Fruit fly (Drosophila melanogaster) whole organism, embryonic: ENCODE measurements around the gene CG13060.

Experiments used
- ATbp ChIP-seq: fragments of 200-800 bp; sonication (Bioruptor generic); optimal IDR thresholded peaks from 2 replicates; lab custom pipeline; 2017; ENCODE audit warnings: missing biosample characterization, mild to moderate bottlenecking, missing genetic modification characterization, missing genetic modification reagents
- Antp ChIP-seq: fragments of 200-800 bp; sonication (Bioruptor generic); optimal IDR thresholded peaks from 3 replicates; lab custom pipeline; 2016; ENCODE audit warnings: missing biosample characterization, missing genetic modification characterization
- CG10366 ChIP-seq: fragments of 200-800 bp; sonication (Bioruptor generic); IDR thresholded peaks from 2 replicates; pipeline ENCODE4 v1.3.6; 2022; ENCODE audit warnings: missing biosample characterization, missing genetic modification characterization
- CG13775 ChIP-seq: fragments of 200-800 bp; sonication (Bioruptor generic); optimal IDR thresholded peaks from 3 replicates; lab custom pipeline; 2017; ENCODE audit warnings: missing biosample characterization, mild to moderate bottlenecking, missing genetic modification characterization
- CG14441 ChIP-seq: fragments of 200-800 bp; sonication (Bioruptor generic); IDR thresholded peaks from 2 replicates; pipeline ENCODE4 v1.3.6; 2022; ENCODE audit warnings: missing biosample characterization, missing genetic modification characterization
- CG15479 ChIP-seq: fragments of 200-800 bp; sonication (Bioruptor generic); optimal IDR thresholded peaks from 3 replicates; lab custom pipeline; 2019; ENCODE audit warnings: missing biosample characterization, mild to moderate bottlenecking, missing genetic modification characterization, moderate library complexity
- CG17802 ChIP-seq: fragments of 200-800 bp; sonication (Bioruptor generic); optimal IDR thresholded peaks from 2 replicates; lab custom pipeline; 2018; ENCODE audit warnings: missing biosample characterization, mild to moderate bottlenecking, missing genetic modification characterization, moderate library complexity
- CG18011 ChIP-seq: fragments of 200-800 bp; sonication (Bioruptor generic); optimal IDR thresholded peaks from 2 replicates; lab custom pipeline; 2017; ENCODE audit warnings: missing biosample characterization, missing genetic modification characterization, mild to moderate bottlenecking, moderate library complexity, missing genotype
- CG18619 ChIP-seq: fragments of 200-800 bp; sonication (Bioruptor generic); optimal IDR thresholded peaks from 3 replicates; lab custom pipeline; 2017; ENCODE audit warnings: missing biosample characterization, mild to moderate bottlenecking, missing genetic modification characterization
- CG18764 ChIP-seq: fragments of 200-800 bp; sonication (Bioruptor generic); optimal IDR thresholded peaks from 3 replicates; lab custom pipeline; 2016; ENCODE audit warnings: missing biosample characterization, missing genetic modification characterization
- CG2120 ChIP-seq: fragments of 200-800 bp; sonication (Bioruptor generic); optimal IDR thresholded peaks from 3 replicates; lab custom pipeline; 2016; ENCODE audit warnings: missing biosample characterization, missing genetic modification characterization
- CG32767 ChIP-seq: fragments of 200-800 bp; sonication (Bioruptor generic); IDR thresholded peaks from 2 replicates; pipeline ENCODE4 v1.3.6; 2022; ENCODE audit warnings: missing biosample characterization, missing genetic modification characterization
- CG33557 ChIP-seq: fragments of 200-800 bp; sonication (Bioruptor generic); optimal IDR thresholded peaks from 2 replicates; lab custom pipeline; 2019; ENCODE audit warnings: missing biosample characterization, mild to moderate bottlenecking, missing genetic modification characterization, moderate library complexity
- CG34376 ChIP-seq: fragments of 200-800 bp; sonication (Bioruptor generic); optimal IDR thresholded peaks from 2 replicates; lab custom pipeline; 2018; ENCODE audit warnings: missing biosample characterization, mild to moderate bottlenecking, missing genetic modification characterization
- CG4730 ChIP-seq: fragments of 200-800 bp; sonication (Bioruptor generic); IDR thresholded peaks from 2 replicates; pipeline ENCODE4 v1.3.6; 2022; ENCODE audit warnings: missing biosample characterization, missing genetic modification characterization
- CG9932 ChIP-seq: fragments of 200-800 bp; sonication (Bioruptor generic); IDR thresholded peaks from 2 replicates; pipeline ENCODE4 v1.3.6; 2022; ENCODE audit warnings: missing biosample characterization, missing genetic modification characterization
- Dbx ChIP-seq: fragments of 200-800 bp; sonication (Bioruptor generic); IDR thresholded peaks from 3 replicates; pipeline ENCODE4 v1.3.6; 2022; ENCODE audit warnings: missing biosample characterization, missing genetic modification characterization
- Dek ChIP-seq: fragments of 200-800 bp; sonication (Bioruptor generic); optimal IDR thresholded peaks from 3 replicates; lab custom pipeline; 2019; ENCODE audit warnings: missing biosample characterization, mild to moderate bottlenecking, missing genetic modification characterization, moderate library complexity
- Dref ChIP-seq: fragments of 200-800 bp; sonication (Bioruptor generic); IDR thresholded peaks from 2 replicates; pipeline ENCODE4 v1.3.6; 2022; ENCODE audit warnings: missing biosample characterization, missing genetic modification characterization
- ERR ChIP-seq: fragments of 200-800 bp; sonication (Bioruptor generic); optimal IDR thresholded peaks from 2 replicates; lab custom pipeline; 2016; ENCODE audit warnings: missing biosample characterization, missing genetic modification characterization
- Ets65A ChIP-seq: fragments of 200-800 bp; sonication (Bioruptor generic); peaks from one replicate; lab custom pipeline; 2016; ENCODE audit warnings: missing biosample characterization, missing genetic modification characterization
- Hey ChIP-seq: fragments of 200-800 bp; sonication (Bioruptor generic); optimal IDR thresholded peaks from 3 replicates; lab custom pipeline; 2018; ENCODE audit warnings: missing biosample characterization, mild to moderate bottlenecking, missing genetic modification characterization
- HmgD ChIP-seq: fragments of 200-800 bp; sonication (Bioruptor generic); optimal IDR thresholded peaks from 3 replicates; lab custom pipeline; 2016; ENCODE audit warnings: missing biosample characterization, missing genetic modification characterization
- Med ChIP-seq: fragments of 200-800 bp; sonication (Bioruptor generic); peaks from one replicate; lab custom pipeline; 2016; ENCODE audit warnings: missing biosample characterization, missing genetic modification characterization, mild to moderate bottlenecking, inconsistent platforms, moderate library complexity
- Meics ChIP-seq: fragments of 200-800 bp; sonication (Bioruptor generic); optimal IDR thresholded peaks from 2 replicates; lab custom pipeline; 2017; ENCODE audit warnings: missing biosample characterization, mild to moderate bottlenecking, missing genetic modification characterization
- Mes4 ChIP-seq: fragments of 200-800 bp; sonication (Bioruptor generic); optimal IDR thresholded peaks from 2 replicates; lab custom pipeline; 2016; ENCODE audit warnings: missing biosample characterization, missing genetic modification characterization
- Pdp1 ChIP-seq, 2 experiments: fragments of 200-800 bp; sonication (Bioruptor generic); optimal IDR thresholded peaks; 3 replicates each; lab custom pipeline; 2016; ENCODE audit warnings: missing biosample characterization in 2 of 2, missing genetic modification characterization in 2 of 2, mild to moderate bottlenecking in 1 of 2, moderate library complexity in 1 of 2
- Side ChIP-seq: fragments of 200-800 bp; sonication (Bioruptor generic); optimal IDR thresholded peaks from 2 replicates; lab custom pipeline; 2016; ENCODE audit warnings: missing biosample characterization, missing genetic modification characterization
- TFAM ChIP-seq: fragments of 200-800 bp; sonication (Bioruptor generic); optimal IDR thresholded peaks from 2 replicates; lab custom pipeline; 2017; ENCODE audit warnings: missing biosample characterization, missing genetic modification characterization, inconsistent platforms
- Taf1 ChIP-seq: fragments of 200-800 bp; sonication (Bioruptor generic); IDR thresholded peaks from 2 replicates; pipeline ENCODE4 v1.3.6; 2022; ENCODE audit warnings: missing biosample characterization, missing genetic modification characterization
- Vsx1 ChIP-seq: fragments of 200-800 bp; sonication (Bioruptor generic); optimal IDR thresholded peaks from 2 replicates; lab custom pipeline; 2017; ENCODE audit warnings: missing biosample characterization, mild to moderate bottlenecking, missing genetic modification characterization, missing genetic modification reagents
- emc ChIP-seq: fragments of 200-800 bp; sonication (Bioruptor generic); optimal IDR thresholded peaks from 2 replicates; lab custom pipeline; 2016; ENCODE audit warnings: missing biosample characterization, missing genetic modification characterization
- gro ChIP-seq: fragments of 200-800 bp; sonication (Bioruptor generic); optimal IDR thresholded peaks from 2 replicates; lab custom pipeline; 2016; ENCODE audit warnings: missing biosample characterization, missing genetic modification characterization
- lab ChIP-seq: fragments of 200-800 bp; sonication (Bioruptor generic); optimal IDR thresholded peaks from 3 replicates; lab custom pipeline; 2017; ENCODE audit warnings: missing biosample characterization, missing genetic modification characterization, mild to moderate bottlenecking, moderate library complexity, missing genetic modification reagents
- lilli ChIP-seq: fragments of 200-800 bp; sonication (Bioruptor generic); optimal IDR thresholded peaks from 3 replicates; lab custom pipeline; 2016; ENCODE audit warnings: missing biosample characterization, missing genetic modification characterization
- nerfin-2 ChIP-seq: fragments of 200-800 bp; sonication (Bioruptor generic); IDR thresholded peaks from 2 replicates; pipeline ENCODE4 v1.3.6; 2022; ENCODE audit warnings: missing biosample characterization, missing genetic modification characterization; ENCODE audit not compliant: partially characterized antibody
- nom ChIP-seq: fragments of 200-800 bp; sonication (Bioruptor generic); optimal IDR thresholded peaks from 2 replicates; lab custom pipeline; 2017; ENCODE audit warnings: missing biosample characterization, missing genetic modification characterization, mild to moderate bottlenecking, moderate library complexity, missing genetic modification reagents
- rib ChIP-seq: fragments of 200-800 bp; sonication (Bioruptor generic); IDR thresholded peaks from 2 replicates; pipeline ENCODE4 v1.3.6; 2022; ENCODE audit warnings: missing biosample characterization, missing genetic modification characterization
- row ChIP-seq: fragments of 200-800 bp; sonication (Bioruptor generic); IDR thresholded peaks from 3 replicates; pipeline ENCODE4 v1.3.6; 2022; ENCODE audit warnings: missing biosample characterization, missing genetic modification characterization
- sc ChIP-seq, 3 experiments: fragments of >200 bp in 2 of 3; fragments of 200-800 bp in 1 of 3; sonication (Bioruptor generic) in 1 of 3; optimal IDR thresholded peaks; 2 replicates in 2 of 3; 3 replicates in 1 of 3; lab custom pipeline; 2017; ENCODE audit warnings: mild to moderate bottlenecking in 1 of 3, missing biosample characterization in 1 of 3, missing genetic modification characterization in 1 of 3, missing genetic modification reagents in 1 of 3
- sens ChIP-seq: fragments of 200-800 bp; sonication (Bioruptor generic); peaks from one replicate; lab custom pipeline; 2016; ENCODE audit warnings: missing biosample characterization, missing genetic modification characterization
- slbo ChIP-seq: fragments of 200-800 bp; sonication (Bioruptor generic); IDR thresholded peaks from 2 replicates; pipeline ENCODE4 v1.3.6; 2022; ENCODE audit warnings: missing biosample characterization, missing genetic modification characterization
- so ChIP-seq: fragments of 200-800 bp; sonication (Bioruptor generic); IDR thresholded peaks from 3 replicates; pipeline ENCODE4 v1.3.6; 2022; ENCODE audit warnings: missing biosample characterization, missing genetic modification characterization
- sob ChIP-seq: fragments of 200-800 bp; sonication (Bioruptor generic); IDR thresholded peaks from 2 replicates; pipeline ENCODE4 v1.3.6; 2022; ENCODE audit warnings: missing biosample characterization, missing genetic modification characterization
- sr ChIP-seq: fragments of 200-800 bp; sonication (Bioruptor generic); IDR thresholded peaks from 3 replicates; pipeline ENCODE4 v1.3.6; 2022; ENCODE audit warnings: missing biosample characterization, missing genetic modification characterization
- tap ChIP-seq: fragments of 200-800 bp; optimal IDR thresholded peaks from 3 replicates; lab custom pipeline; 2019; ENCODE audit warnings: missing biosample characterization, mild to moderate bottlenecking, missing genetic modification characterization, moderate library complexity
- wdn ChIP-seq: fragments of 200-800 bp; sonication (Bioruptor generic); IDR thresholded peaks from 2 replicates; pipeline ENCODE4 v1.3.6; 2022; ENCODE audit warnings: missing biosample characterization, missing genetic modification characterization

The CG13060 gene

dm6 chr3L:16357187-16357728, 37.6 kb downstream of the CG13060 start:
- TF ChIP-seq CG14441 (GFP tag; lab: Robert Waterston, UW) (0 out of 2 replicates have a peak, but pooled peaks have one; percentile 34), Pdp1 (GFP tag; optimal IDR thresholded peaks at IDR 0.05; lab: Kevin White, UChicago) (peak in 1 of 2 experiments; percentile 90), CG18011 (GFP tag; lab: Kevin White, UChicago) (no peak)

dm6 chr3L:16357860-16358259, 38.2 kb downstream of the CG13060 start:
- no peak for TF ChIP-seq nom (GFP tag; lab: Kevin White, UChicago)
- TF ChIP-seq CG33557 (GFP tag; lab: Kevin White, UChicago) = no peak
- TF ChIP-seq nerfin-2 = no peak
- no peak for TF ChIP-seq TFAM
- TF ChIP-seq CG2120 (GFP tag; lab: Kevin White, UChicago) = peak; percentile 11
- no peak for TF ChIP-seq sr
- 0 out of 3 replicates have a peak, but pooled peaks have one; percentile 20 for TF ChIP-seq row (GFP tag; lab: Robert Waterston, UW)
- no peak for TF ChIP-seq lilli (GFP tag; lab: Kevin White, UChicago)
- no peak for TF ChIP-seq CG15479 (GFP tag; lab: Kevin White, UChicago)
- no peak for TF ChIP-seq CG17802 (tag; lab: Kevin White, UChicago)
- no peak for TF ChIP-seq CG18619
- TF ChIP-seq sens (GFP tag; lab: Kevin White, UChicago) = peak; percentile 11
- peak; percentile 74 for TF ChIP-seq Med (GFP tag; lab: Kevin White, UChicago)
- TF ChIP-seq CG18764 (GFP tag; lab: Kevin White, UChicago) = no peak
- TF ChIP-seq CG10366 = no peak
- TF ChIP-seq gro (GFP tag; lab: Kevin White, UChicago) = no peak
- no peak for TF ChIP-seq emc
- no peak for TF ChIP-seq Side (GFP tag; lab: Kevin White, UChicago)
- no peak for TF ChIP-seq Vsx1
- TF ChIP-seq ATbp (GFP tag; lab: Kevin White, UChicago) = no peak
- TF ChIP-seq Mes4 = no peak
- TF ChIP-seq Taf1 (GFP tag; lab: Robert Waterston, UW) = 0 out of 2 replicates have a peak, but pooled peaks have one; percentile 20
- no peak for TF ChIP-seq CG32767 (GFP tag; lab: Robert Waterston, UW)
- TF ChIP-seq CG9932 = no peak
- TF ChIP-seq HmgD (GFP tag; lab: Kevin White, UChicago) = no peak

dm6 chr3L:16359219-16359748, 39.6 kb downstream of the CG13060 start, which contains the start of gene ringer:
Gene ringer (minus strand): TSS chr3L:16359428.
- TF ChIP-seq Antp (GFP tag; lab: Kevin White, UChicago) = no peak
- peak; percentile 12 for TF ChIP-seq lab (GFP tag; lab: Kevin White, UChicago)
- TF ChIP-seq slbo (GFP tag; lab: Robert Waterston, UW) = 0 out of 2 replicates have a peak, but pooled peaks have one; percentile 39
- peak; percentile 47; the same call in 1 of the 2 replicates for TF ChIP-seq rib
- TF ChIP-seq CG34376 (GFP tag; lab: Kevin White, UChicago) = peak; percentile 35
- peak; percentile 58 for TF ChIP-seq Med (GFP tag; lab: Kevin White, UChicago)
- peak; percentile 31 for TF ChIP-seq lilli (GFP tag; lab: Kevin White, UChicago)
- TF ChIP-seq Dbx (GFP tag; lab: Robert Waterston, UW) = 0 out of 3 replicates have a peak, but pooled peaks have one; percentile 31
- no peak for TF ChIP-seq tap
- TF ChIP-seq gro (GFP tag; lab: Kevin White, UChicago) = peak; percentile 29
- TF ChIP-seq Ets65A (GFP tag; lab: Kevin White, UChicago) = no peak
- TF ChIP-seq CG18619 = peak; percentile 10
- TF ChIP-seq CG4730 (GFP tag; lab: Robert Waterston, UW) = no peak
- no peak for TF ChIP-seq Dref
- TF ChIP-seq Meics (GFP tag; lab: Kevin White, UChicago) = peak; percentile 33
- TF ChIP-seq TFAM = no peak
- no peak for TF ChIP-seq Hey (tag; lab: Kevin White, UChicago)
- TF ChIP-seq Dek (tag; lab: Kevin White, UChicago) = peak; percentile 23
- TF ChIP-seq so (GFP tag; lab: Robert Waterston, UW) = no peak
- TF ChIP-seq wdn = no peak
- TF ChIP-seq ERR (GFP tag; lab: Kevin White, UChicago) = no peak
- TF ChIP-seq sc (optimal IDR thresholded peaks at IDR 0.05; lab: Kevin White, UChicago) = no peak
- no peak for TF ChIP-seq sc (GFP tag; optimal IDR thresholded peaks at IDR 0.05; lab: Kevin White, UChicago)
- 0 out of 2 replicates have a peak, but pooled peaks have one; percentile 21 for TF ChIP-seq sob (GFP tag; lab: Robert Waterston, UW)
- no peak for TF ChIP-seq CG13775 (GFP tag; lab: Kevin White, UChicago)
